Worm (Caenorhabditis elegans) whole organism, late embryonic: ENCODE results near the gene ist-1.

ENCODE experiments used
- K02D7.2 ChIP-seq: sonication (generic microtip); optimal IDR thresholded peaks from 2 replicates; lab custom pipeline; 2017; ENCODE audit warnings: mild to moderate bottlenecking, missing genetic modification characterization, missing compliant biosample characterization
- nhr-11 ChIP-seq: fragments of 150-350 bp; optimal IDR thresholded peaks from 2 replicates; lab custom pipeline; 2014; ENCODE audit warnings: missing biosample characterization, missing genetic modification characterization
- pqm-1 ChIP-seq: sonication (generic microtip); optimal IDR thresholded peaks from 2 replicates; lab custom pipeline; 2016; ENCODE audit warnings: missing genetic modification characterization, missing compliant biosample characterization
- ref-2 ChIP-seq: sonication (generic microtip); optimal IDR thresholded peaks from 2 replicates; lab custom pipeline; 2016; ENCODE audit warnings: missing genetic modification characterization, missing compliant biosample characterization
- rnt-1 ChIP-seq: sonication (generic microtip); optimal IDR thresholded peaks from 2 replicates; lab custom pipeline; 2016; ENCODE audit warnings: missing genetic modification characterization, missing compliant biosample characterization
- sdc-2 ChIP-seq: sonication (generic microtip); optimal IDR thresholded peaks from 2 replicates; lab custom pipeline; 2016; ENCODE audit warnings: missing genotype, missing genetic modification characterization, missing compliant biosample characterization

ce11 chrX:7125178-7125577 lies 1.3 kb upstream of the ist-1 start:
- TF ChIP-seq sdc-2 (no peak), nhr-11 (tag; lab: Kevin White, UChicago) (no peak), rnt-1 (tag; lab: Kevin White, UChicago) (no peak), pqm-1 (no peak), K02D7.2 (no peak), ref-2 (no peak)
